Worm (Caenorhabditis elegans): Measurements from ENCODE around the gene snai-1.

ce11 chrIV:261607-262006 lies 51.9 kb downstream of the snai-1 start, which contains the start of gene pqbp-1.1:
- TF ChIP-seq W03F9.2 (tag; optimal IDR thresholded peaks at IDR 0.05) (no peak), him-1 (tag; optimal IDR thresholded peaks at IDR 0.05) (no peak), dao-5 (tag; optimal IDR thresholded peaks at IDR 0.05) (no peak)
